Worm (Caenorhabditis elegans) whole organism, midembryonic: Measurements from ENCODE around the gene pudl-2.

ENCODE experiments used
- T22C8.4 ChIP-seq: fragments of 200-800 bp; sonication (Bioruptor generic); IDR thresholded peaks from 2 replicates; pipeline ENCODE4 v1.3.6; 2022; ENCODE audit warnings: missing genetic modification characterization, missing compliant biosample characterization
- cog-1 ChIP-seq: sonication (generic microtip); optimal IDR thresholded peaks from 2 replicates; lab custom pipeline; 2016; ENCODE audit warnings: missing genetic modification characterization, missing compliant biosample characterization
- flt-1 ChIP-seq: fragments of 200-800 bp; sonication (Bioruptor generic); IDR thresholded peaks from 2 replicates; pipeline ENCODE4 v1.3.6; 2022; ENCODE audit warnings: missing genetic modification characterization, missing compliant biosample characterization
- klf-2 ChIP-seq: fragments of 200-800 bp; sonication (Bioruptor generic); conservative IDR thresholded peaks from 2 replicates; pipeline ENCODE4 v1.3.6; 2022; ENCODE audit warnings: missing genetic modification reagents, missing genetic modification characterization, missing compliant biosample characterization
- med-1 ChIP-seq: sonication (generic microtip); optimal IDR thresholded peaks from 2 replicates; lab custom pipeline; 2017; ENCODE audit warnings: missing genetic modification characterization, mild to moderate bottlenecking, missing compliant biosample characterization, antibody characterized with exemption, missing genetic modification reagents; ENCODE audit not compliant: insufficient read depth
- ref-1 ChIP-seq: fragments of 200-800 bp; sonication (Bioruptor generic); conservative IDR thresholded peaks from 2 replicates; pipeline ENCODE4 v1.3.6; 2022; ENCODE audit warnings: missing genetic modification reagents, missing genetic modification characterization, missing compliant biosample characterization
- tab-1 ChIP-seq: fragments of 200-800 bp; sonication (Bioruptor generic); IDR thresholded peaks from 2 replicates; pipeline ENCODE4 v1.3.6; 2022; ENCODE audit warnings: missing genetic modification characterization, missing compliant biosample characterization
- ztf-23 ChIP-seq: fragments of 200-800 bp; sonication (Bioruptor generic); IDR thresholded peaks from 2 replicates; pipeline ENCODE4 v1.3.6; 2022; ENCODE audit warnings: missing genetic modification reagents, missing genetic modification characterization, missing compliant biosample characterization
- ztf-29 ChIP-seq: fragments of 200-800 bp; sonication (Bioruptor generic); IDR thresholded peaks from 2 replicates; pipeline ENCODE4 v1.3.6; 2022; ENCODE audit warnings: missing genetic modification reagents, missing genetic modification characterization, missing compliant biosample characterization

pudl-2 gene

DNA sequence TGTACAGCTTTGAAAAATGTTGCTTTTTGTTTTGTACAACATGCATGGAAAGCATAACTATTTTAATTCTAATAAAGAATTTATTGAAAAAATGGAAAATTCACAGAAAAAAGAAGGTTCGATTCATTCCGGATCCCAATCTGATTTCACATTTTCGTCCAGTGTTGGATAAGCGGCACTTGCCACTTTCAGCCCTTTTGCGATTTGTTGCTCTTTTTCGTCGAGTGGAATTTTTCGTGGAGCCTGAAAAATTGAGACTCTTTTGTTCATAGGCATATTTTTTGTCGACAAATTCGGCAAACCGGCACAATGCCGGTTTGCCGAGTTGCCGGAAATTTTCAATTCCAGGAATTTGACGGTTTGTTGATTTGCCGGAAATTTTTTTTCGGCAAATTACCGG is 17.0 kb downstream of the pudl-2 start:
- no peak for TF ChIP-seq klf-2

DNA sequence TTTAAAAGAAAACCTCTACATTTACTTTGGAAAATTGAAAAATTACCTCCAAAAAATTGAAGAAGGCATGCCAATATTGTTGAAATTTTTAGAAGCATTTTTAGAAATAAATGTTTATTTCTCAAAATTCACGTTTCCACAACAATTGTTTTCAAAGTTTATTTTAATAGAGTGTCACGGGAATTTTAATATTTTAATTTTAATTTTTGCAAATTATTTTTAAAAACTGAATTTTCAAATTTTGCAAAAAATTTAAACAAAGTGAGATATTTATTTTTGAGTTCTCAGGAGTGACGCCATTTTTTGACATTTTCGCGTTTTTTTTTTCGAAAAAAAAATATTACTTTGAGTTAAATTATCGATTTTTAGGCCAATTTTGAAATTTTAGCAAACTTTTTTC is 18.5 kb downstream of the pudl-2 start, which contains the start of gene Y54G2A.49:
Y54G2A.49 (minus strand) TSS at position 101 of the 400 bp plus-strand sequence.
- TF ChIP-seq ref-1 (GFP tag; lab: Robert Waterston, UW) (no peak), med-1 (no peak), ztf-23 (GFP tag; lab: Robert Waterston, UW) (no peak)

DNA sequence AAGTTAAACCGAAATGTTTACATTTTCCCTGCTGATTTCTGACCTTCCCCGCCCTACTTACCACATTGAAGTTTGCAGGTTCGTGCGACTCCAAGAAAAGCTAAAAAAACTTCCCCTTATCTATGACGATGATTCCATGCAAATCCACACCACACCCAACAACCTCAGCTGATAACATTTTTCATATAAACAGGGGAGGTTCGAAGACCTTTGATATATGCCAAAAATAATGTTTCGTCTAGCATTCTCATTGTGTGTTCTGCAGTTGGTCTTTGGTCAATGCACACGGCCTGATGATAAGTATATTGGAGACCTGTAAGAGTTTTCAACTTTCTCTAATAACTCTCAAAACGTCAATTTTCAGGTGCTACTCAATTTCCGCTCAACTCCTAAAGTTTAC is 19.5 kb downstream of the pudl-2 start:
- TF ChIP-seq T22C8.4 = no peak
- TF ChIP-seq cog-1 (tag; lab: Kevin White, UChicago) = no peak
- TF ChIP-seq klf-2 = no peak
- TF ChIP-seq tab-1 = no peak
- no peak for TF ChIP-seq flt-1 (GFP tag; lab: Robert Waterston, UW)

DNA sequence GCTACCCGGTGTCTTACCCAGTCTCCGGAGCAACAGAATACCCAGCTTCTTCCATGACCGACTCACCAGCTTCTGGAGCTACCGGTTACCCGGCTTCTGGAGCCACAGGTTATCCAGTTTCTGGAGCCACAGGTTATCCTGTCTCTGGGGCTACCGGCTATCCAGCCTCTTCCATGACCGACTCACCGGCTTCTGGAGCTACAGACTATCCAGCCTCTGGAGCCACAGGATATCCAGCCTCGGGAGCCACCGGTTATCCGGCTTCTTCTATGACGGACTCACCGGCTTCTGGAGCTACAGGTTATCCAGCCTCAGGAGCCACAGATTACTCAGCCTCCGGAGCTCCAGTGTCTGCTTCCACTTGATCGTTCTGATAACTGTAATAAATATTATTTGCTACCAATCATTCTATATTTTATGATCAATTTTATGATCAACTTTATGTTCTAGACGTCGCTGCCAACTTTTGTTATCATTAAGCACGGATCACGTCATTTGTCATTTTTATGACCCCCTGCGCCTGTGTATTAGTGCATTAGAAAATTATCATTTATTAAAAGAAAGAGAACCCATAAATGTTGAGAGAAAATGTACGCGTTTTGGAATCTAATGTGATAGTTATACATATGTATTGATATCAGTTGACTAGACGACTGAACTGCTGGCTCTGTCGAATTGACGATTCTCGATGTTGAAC is 20.6 kb downstream of the pudl-2 start:
- TF ChIP-seq ztf-29 (GFP tag; lab: Robert Waterston, UW) (no peak), T22C8.4 (no peak), cog-1 (tag; lab: Kevin White, UChicago) (no peak), med-1 (no peak), tab-1 (no peak), ztf-23 (GFP tag; lab: Robert Waterston, UW) (no peak), flt-1 (GFP tag; lab: Robert Waterston, UW) (no peak), ref-1 (GFP tag; lab: Robert Waterston, UW) (no peak), klf-2 (no peak)

DNA sequence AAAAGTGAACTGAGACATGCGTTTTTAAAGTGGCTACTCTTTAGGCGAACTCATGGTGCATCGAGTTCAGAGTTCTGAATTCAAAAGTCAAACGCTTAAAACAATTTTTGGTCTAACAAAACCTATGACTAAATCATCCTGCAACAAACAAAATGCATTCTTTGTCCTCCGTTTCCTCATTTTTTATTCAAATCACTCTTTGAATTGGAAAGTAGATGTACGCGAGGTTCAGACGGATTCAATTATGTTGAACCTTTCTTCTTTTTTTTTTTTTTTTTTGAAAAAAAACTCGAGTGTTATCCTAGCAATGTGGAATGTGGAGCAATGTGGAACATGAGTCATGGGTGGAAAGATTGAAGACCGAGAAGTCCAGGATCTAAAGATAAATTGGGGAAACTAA is 24.1 kb downstream of the pudl-2 start:
- TF ChIP-seq ref-1 (GFP tag; lab: Robert Waterston, UW) = no peak
- no peak for TF ChIP-seq cog-1 (tag; lab: Kevin White, UChicago)
- TF ChIP-seq tab-1 = no peak
- no peak for TF ChIP-seq ztf-29 (GFP tag; lab: Robert Waterston, UW)
- TF ChIP-seq klf-2 = no peak
- TF ChIP-seq ztf-23 (GFP tag; lab: Robert Waterston, UW) = no peak
- no peak for TF ChIP-seq flt-1 (GFP tag; lab: Robert Waterston, UW)
- no peak for TF ChIP-seq med-1
- TF ChIP-seq T22C8.4 = no peak

DNA sequence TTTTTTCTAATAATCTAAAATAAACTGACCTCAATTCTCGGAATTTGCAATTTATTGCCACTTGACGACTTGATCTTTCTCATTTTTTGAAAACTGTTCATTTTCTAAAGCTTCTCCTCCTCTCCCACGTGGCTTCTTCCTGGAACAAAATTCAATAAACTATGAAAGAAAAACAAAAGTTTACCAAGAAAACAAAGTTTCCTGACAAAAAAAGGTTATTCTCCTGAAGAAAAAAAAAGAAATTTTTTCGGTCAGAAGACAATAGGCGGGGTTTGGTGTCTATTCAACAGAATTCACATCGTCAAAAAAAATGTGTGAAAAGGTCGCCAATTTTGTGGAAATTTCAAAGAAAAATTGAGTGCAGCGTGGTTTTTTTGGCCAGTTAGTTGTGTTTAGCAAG is 30.1 kb downstream of the pudl-2 start, which contains the start of gene Y54G2A.16:
Y54G2A.16 (minus strand) TSS at position 101 of the 400 bp plus-strand sequence.
- TF ChIP-seq ztf-23 (GFP tag; lab: Robert Waterston, UW) = no peak
- TF ChIP-seq klf-2 = no peak
- TF ChIP-seq T22C8.4 = no peak
- TF ChIP-seq tab-1 = no peak
- no peak for TF ChIP-seq ztf-29 (GFP tag; lab: Robert Waterston, UW)
- TF ChIP-seq cog-1 (tag; lab: Kevin White, UChicago) = no peak
- TF ChIP-seq med-1 = no peak
- TF ChIP-seq flt-1 (GFP tag; lab: Robert Waterston, UW) = no peak
- no peak for TF ChIP-seq ref-1 (GFP tag; lab: Robert Waterston, UW)
